Worm (Caenorhabditis elegans) whole organism, early embryonic: ENCODE data around the gene K02F3.9.

Source experiments
- B0310.2 ChIP-seq: sonication (generic microtip); optimal IDR thresholded peaks from 2 replicates; lab custom pipeline; 2016; ENCODE audit warnings: mild to moderate bottlenecking, missing genetic modification characterization, missing compliant biosample characterization
- F13C5.2 ChIP-seq: sonication (generic microtip); optimal IDR thresholded peaks from 2 replicates; lab custom pipeline; 2017; ENCODE audit warnings: mild to moderate bottlenecking, missing genetic modification characterization, inconsistent platforms, missing compliant biosample characterization
- ama-1 ChIP-seq: fragments of 150-350 bp; optimal IDR thresholded peaks from 2 replicates; lab custom pipeline; 2014
- ceh-13 ChIP-seq: fragments of 200-800 bp; sonication (Bioruptor generic); optimal IDR thresholded peaks from 2 replicates; lab custom pipeline; 2018; ENCODE audit warnings: mild to moderate bottlenecking, missing genetic modification characterization, missing compliant biosample characterization
- ceh-36 ChIP-seq: sonication (generic microtip); optimal IDR thresholded peaks from 2 replicates; lab custom pipeline; 2016; ENCODE audit warnings: missing genetic modification characterization, inconsistent platforms, missing compliant biosample characterization
- flt-1 ChIP-seq: fragments of 200-800 bp; sonication (Bioruptor generic); IDR thresholded peaks from 2 replicates; pipeline ENCODE4 v1.3.6; 2022; ENCODE audit warnings: missing genetic modification characterization, missing compliant biosample characterization
- hmg-4 ChIP-seq: fragments of 200-800 bp; sonication (Bioruptor generic); optimal IDR thresholded peaks from 2 replicates; lab custom pipeline; 2018; ENCODE audit warnings: mild to moderate bottlenecking, missing genetic modification characterization, missing compliant biosample characterization
- hnd-1 ChIP-seq: sonication (generic microtip); optimal IDR thresholded peaks from 2 replicates; lab custom pipeline; 2016; ENCODE audit warnings: missing genetic modification characterization, missing compliant biosample characterization
- pes-1 ChIP-seq: fragments of 200-800 bp; sonication (Bioruptor generic); IDR thresholded peaks from 2 replicates; pipeline ENCODE4 v1.3.6; 2022; ENCODE audit warnings: missing genetic modification reagents, missing genetic modification characterization, missing compliant biosample characterization
- scrt-1 ChIP-seq: fragments of 200-800 bp; sonication (Bioruptor generic); IDR thresholded peaks from 2 replicates; pipeline ENCODE4 v1.3.6; 2022; ENCODE audit warnings: missing genetic modification characterization, missing compliant biosample characterization
- tbx-11 ChIP-seq: fragments of 200-800 bp; sonication (Bioruptor generic); IDR thresholded peaks from 2 replicates; pipeline ENCODE4 v1.3.6; 2022; ENCODE audit warnings: missing genetic modification characterization, missing compliant biosample characterization
- tbx-37 ChIP-seq: fragments of 200-800 bp; sonication (Bioruptor generic); conservative IDR thresholded peaks from 2 replicates; pipeline ENCODE4 v1.3.6; 2022; ENCODE audit warnings: missing genetic modification reagents, missing genetic modification characterization, missing compliant biosample characterization

ce11 chrIII:883595-883994 lies 42.4 kb upstream of the K02F3.9 start:
- TF ChIP-seq tbx-37 (GFP tag; lab: Robert Waterston, UW): no peak
- TF ChIP-seq scrt-1 (GFP tag; lab: Robert Waterston, UW): no peak
- TF ChIP-seq ceh-36 (tag; lab: Kevin White, UChicago): no peak
- no peak for TF ChIP-seq flt-1 (GFP tag; lab: Robert Waterston, UW)
- TF ChIP-seq tbx-11 (GFP tag; lab: Robert Waterston, UW): no peak
- TF ChIP-seq ama-1: no peak
- no peak for TF ChIP-seq B0310.2
- no peak for TF ChIP-seq ceh-13 (GFP tag; lab: Kevin White, UChicago)
- TF ChIP-seq F13C5.2 (tag; lab: Kevin White, UChicago): no peak
- no peak for TF ChIP-seq hmg-4 (GFP tag; lab: Kevin White, UChicago)
- no peak for TF ChIP-seq pes-1 (GFP tag; lab: Robert Waterston, UW)
- no peak for TF ChIP-seq hnd-1 (tag; lab: Kevin White, UChicago)
